Worm (Caenorhabditis elegans) whole organism, L4 larva: ENCODE data around the gene fah-1.
A peak's percentile ranks its signal among the peaks of the same experiment; 100 is the strongest.

Experiments used
- F49E8.2 ChIP-seq: sonication (generic microtip); optimal IDR thresholded peaks from 2 replicates; lab custom pipeline; 2016; ENCODE audit warnings: missing compliant biosample characterization, mild to moderate bottlenecking, missing genetic modification characterization, borderline replicate concordance
- T20F7.1 ChIP-seq: fragments of 200-800 bp; sonication (Bioruptor generic); optimal IDR thresholded peaks from 2 replicates; lab custom pipeline; 2018; ENCODE audit warnings: mild to moderate bottlenecking, missing genetic modification characterization, missing compliant biosample characterization
- T26A8.4 ChIP-seq: fragments of 200-800 bp; sonication (Bioruptor generic); IDR thresholded peaks from 2 replicates; pipeline ENCODE4 v1.3.6; 2022; ENCODE audit warnings: missing genetic modification characterization, missing compliant biosample characterization
- Y5F2A.4 ChIP-seq: fragments of 200-800 bp; sonication (Bioruptor generic); optimal IDR thresholded peaks from 2 replicates; lab custom pipeline; 2018; ENCODE audit warnings: mild to moderate bottlenecking, missing genetic modification characterization, missing compliant biosample characterization
- Y75B8A.6 ChIP-seq: fragments of 200-800 bp; sonication (Bioruptor generic); IDR thresholded peaks from 2 replicates; pipeline ENCODE4 v1.3.6; 2022; ENCODE audit warnings: missing genetic modification reagents, missing genetic modification characterization, missing compliant biosample characterization
- aha-1 ChIP-seq: fragments of 150-350 bp; peaks from one replicate; lab custom pipeline; 2014; ENCODE audit warnings: missing biosample characterization, missing genetic modification characterization
- aly-2 ChIP-seq: sonication (generic microtip); optimal IDR thresholded peaks from 2 replicates; lab custom pipeline; 2018; ENCODE audit warnings: missing biosample characterization, missing genetic modification characterization
- attf-4 ChIP-seq: sonication (generic microtip); optimal IDR thresholded peaks from 3 replicates; lab custom pipeline; 2017; ENCODE audit warnings: missing biosample characterization, missing genetic modification characterization
- ceh-20 ChIP-seq: fragments of 200-800 bp; sonication (Bioruptor generic); IDR thresholded peaks from 2 replicates; pipeline ENCODE4 v1.3.6; 2022; ENCODE audit warnings: missing genetic modification reagents, missing genetic modification characterization, missing compliant biosample characterization
- cey-2 ChIP-seq: sonication (generic microtip); optimal IDR thresholded peaks from 3 replicates; lab custom pipeline; 2017; ENCODE audit warnings: missing genetic modification characterization, mild to moderate bottlenecking, missing compliant biosample characterization, antibody characterized with exemption, borderline replicate concordance; ENCODE audit not compliant: insufficient read depth
- daf-16 ChIP-seq, 3 experiments: sonication (generic microtip); optimal IDR thresholded peaks; 2 replicates each; lab custom pipeline; 2016 to 2017; ENCODE audit warnings: missing genetic modification characterization in 3 of 3, missing genetic modification reagents in 3 of 3, mild to moderate bottlenecking in 2 of 3, missing compliant biosample characterization in 2 of 3, missing biosample characterization in 1 of 3, moderate library complexity in 1 of 3
- daf-8 ChIP-seq: fragments of 200-800 bp; sonication (Bioruptor generic); IDR thresholded peaks from 2 replicates; pipeline ENCODE4 v1.3.6; 2022; ENCODE audit warnings: missing genetic modification characterization, missing compliant biosample characterization
- dmd-6 ChIP-seq: fragments of 200-800 bp; sonication (Bioruptor generic); IDR thresholded peaks from 2 replicates; pipeline ENCODE4 v1.3.6; 2022; ENCODE audit warnings: missing genetic modification reagents, missing genetic modification characterization, missing compliant biosample characterization
- dpl-1 ChIP-seq: fragments of 150-350 bp; optimal IDR thresholded peaks from 2 replicates; lab custom pipeline; 2014; ENCODE audit warnings: missing biosample characterization, missing genetic modification reagents, missing genetic modification characterization
- dve-1 ChIP-seq: sonication (generic microtip); optimal IDR thresholded peaks from 2 replicates; lab custom pipeline; 2017; ENCODE audit warnings: antibody characterized with exemption, mild to moderate bottlenecking, missing genetic modification characterization, missing compliant biosample characterization; ENCODE audit not compliant: insufficient read depth
- hlh-11 ChIP-seq: fragments of 200-800 bp; sonication (Bioruptor generic); optimal IDR thresholded peaks from 2 replicates; lab custom pipeline; 2018; ENCODE audit warnings: mild to moderate bottlenecking, missing genetic modification characterization, missing compliant biosample characterization
- hlh-30 ChIP-seq: sonication (generic microtip); optimal IDR thresholded peaks from 2 replicates; lab custom pipeline; 2017; ENCODE audit warnings: antibody characterized with exemption, mild to moderate bottlenecking, missing genetic modification characterization, missing compliant biosample characterization; ENCODE audit not compliant: insufficient read depth
- hmg-1.1 ChIP-seq: fragments of 200-800 bp; sonication (Bioruptor generic); IDR thresholded peaks from 2 replicates; pipeline ENCODE4 v1.3.6; 2022; ENCODE audit warnings: missing genetic modification reagents, missing genetic modification characterization, missing compliant biosample characterization
- jun-1 ChIP-seq: fragments of 150-350 bp; optimal IDR thresholded peaks from 2 replicates; lab custom pipeline; 2014; ENCODE audit warnings: missing biosample characterization, missing genetic modification reagents, missing genetic modification characterization
- lim-7 ChIP-seq: fragments of 200-800 bp; sonication (Bioruptor generic); IDR thresholded peaks from 2 replicates; pipeline ENCODE4 v1.3.6; 2022; ENCODE audit warnings: missing genetic modification characterization, missing compliant biosample characterization
- lin-1 ChIP-seq: fragments of 200-800 bp; sonication (Bioruptor generic); IDR thresholded peaks from 2 replicates; pipeline ENCODE4 v1.3.6; 2022; ENCODE audit warnings: missing genetic modification reagents, missing genetic modification characterization, missing compliant biosample characterization
- lin-38 ChIP-seq: fragments of 200-800 bp; sonication (Bioruptor generic); IDR thresholded peaks from 2 replicates; pipeline ENCODE4 v1.3.6; 2022; ENCODE audit warnings: missing genetic modification reagents, missing genetic modification characterization, missing compliant biosample characterization
- lin-39 ChIP-seq: fragments of 150-350 bp; optimal IDR thresholded peaks from 2 replicates; lab custom pipeline; 2014; ENCODE audit warnings: missing biosample characterization, missing genetic modification reagents, missing genetic modification characterization
- madf-5 ChIP-seq, 2 experiments: fragments of 200-800 bp; sonication (Bioruptor generic); IDR thresholded peaks; 2 replicates each; pipeline ENCODE4 v1.3.6; 2022; ENCODE audit warnings: missing compliant biosample characterization in 2 of 2, missing genetic modification characterization in 2 of 2
- madf-9 ChIP-seq: fragments of 200-800 bp; sonication (Bioruptor generic); conservative IDR thresholded peaks from 2 replicates; pipeline ENCODE4 v1.3.6; 2022; ENCODE audit warnings: missing genetic modification reagents, missing genetic modification characterization, missing compliant biosample characterization
- mdl-1 ChIP-seq, 2 experiments: fragments of 150-350 bp in 1 of 2; sonication (generic microtip) in 1 of 2; optimal IDR thresholded peaks; 2 replicates each; lab custom pipeline; 2014 to 2017; ENCODE audit warnings: missing biosample characterization in 2 of 2, missing genetic modification characterization in 2 of 2
- mep-1 ChIP-seq: fragments of 150-350 bp; sonication (generic microtip); optimal IDR thresholded peaks from 3 replicates; lab custom pipeline; 2014; ENCODE audit warnings: missing biosample characterization, missing genetic modification characterization
- mxl-3 ChIP-seq: fragments of 200-800 bp; sonication (Bioruptor generic); optimal IDR thresholded peaks from 2 replicates; lab custom pipeline; 2018; ENCODE audit warnings: mild to moderate bottlenecking, missing genetic modification characterization, missing compliant biosample characterization
- nhr-102 ChIP-seq: sonication (generic microtip); optimal IDR thresholded peaks from 2 replicates; lab custom pipeline; 2016; ENCODE audit warnings: mild to moderate bottlenecking, missing genetic modification characterization, moderate library complexity, missing compliant biosample characterization
- nhr-111 ChIP-seq: fragments of 200-800 bp; sonication (Bioruptor generic); optimal IDR thresholded peaks from 2 replicates; lab custom pipeline; 2018; ENCODE audit warnings: mild to moderate bottlenecking, missing genetic modification characterization, missing compliant biosample characterization
- nhr-237 ChIP-seq: sonication (generic microtip); optimal IDR thresholded peaks from 2 replicates; lab custom pipeline; 2017; ENCODE audit warnings: missing biosample characterization, missing genetic modification characterization
- nhr-25 ChIP-seq: sonication (generic microtip); optimal IDR thresholded peaks from 2 replicates; lab custom pipeline; 2017; ENCODE audit warnings: missing genetic modification characterization, mild to moderate bottlenecking, missing compliant biosample characterization, antibody characterized with exemption, moderate library complexity, borderline replicate concordance; ENCODE audit not compliant: insufficient read depth
- nhr-28 ChIP-seq: fragments of 150-350 bp; optimal IDR thresholded peaks from 2 replicates; lab custom pipeline; 2014; ENCODE audit warnings: missing biosample characterization, missing genetic modification characterization
- nhr-48 ChIP-seq: sonication (generic microtip); optimal IDR thresholded peaks from 2 replicates; lab custom pipeline; 2016; ENCODE audit warnings: mild to moderate bottlenecking, missing genetic modification characterization, missing compliant biosample characterization
- nhr-77 ChIP-seq: fragments of 150-350 bp; optimal IDR thresholded peaks from 2 replicates; lab custom pipeline; 2014; ENCODE audit warnings: missing biosample characterization, missing genetic modification characterization
- pha-4 ChIP-seq, 2 experiments: fragments of 150-350 bp in 1 of 2; fragments of 200-800 bp in 1 of 2; sonication (Bioruptor generic) in 1 of 2; IDR thresholded peaks in 1 of 2; optimal IDR thresholded peaks in 1 of 2; 2 replicates each; pipeline versions ENCODE4 v1.3.6 to Lab custom; 2014 to 2022; ENCODE audit warnings: missing genetic modification characterization in 2 of 2, missing genetic modification reagents in 2 of 2, missing biosample characterization in 1 of 2, missing compliant biosample characterization in 1 of 2
- php-3 ChIP-seq: fragments of 200-800 bp; sonication (Bioruptor generic); IDR thresholded peaks from 2 replicates; pipeline ENCODE4 v1.3.6; 2022; ENCODE audit warnings: missing genetic modification reagents, missing genetic modification characterization, missing compliant biosample characterization
- spr-1 ChIP-seq: sonication (generic microtip); optimal IDR thresholded peaks from 2 replicates; lab custom pipeline; 2016; ENCODE audit warnings: mild to moderate bottlenecking, missing genetic modification characterization, missing compliant biosample characterization
- tra-1 ChIP-seq: fragments of 200-800 bp; sonication (Bioruptor generic); IDR thresholded peaks from 2 replicates; pipeline ENCODE4 v1.3.6; 2022; ENCODE audit warnings: missing genetic modification reagents, missing genetic modification characterization, missing compliant biosample characterization
- unc-130 ChIP-seq: sonication (generic microtip); optimal IDR thresholded peaks from 2 replicates; lab custom pipeline; 2016; ENCODE audit warnings: missing genetic modification reagents, missing genetic modification characterization, missing compliant biosample characterization
- zip-11 ChIP-seq: fragments of 200-800 bp; sonication (Bioruptor generic); IDR thresholded peaks from 2 replicates; pipeline ENCODE4 v1.3.6; 2022; ENCODE audit warnings: missing genetic modification characterization, missing compliant biosample characterization

Gene fah-1

DNA sequence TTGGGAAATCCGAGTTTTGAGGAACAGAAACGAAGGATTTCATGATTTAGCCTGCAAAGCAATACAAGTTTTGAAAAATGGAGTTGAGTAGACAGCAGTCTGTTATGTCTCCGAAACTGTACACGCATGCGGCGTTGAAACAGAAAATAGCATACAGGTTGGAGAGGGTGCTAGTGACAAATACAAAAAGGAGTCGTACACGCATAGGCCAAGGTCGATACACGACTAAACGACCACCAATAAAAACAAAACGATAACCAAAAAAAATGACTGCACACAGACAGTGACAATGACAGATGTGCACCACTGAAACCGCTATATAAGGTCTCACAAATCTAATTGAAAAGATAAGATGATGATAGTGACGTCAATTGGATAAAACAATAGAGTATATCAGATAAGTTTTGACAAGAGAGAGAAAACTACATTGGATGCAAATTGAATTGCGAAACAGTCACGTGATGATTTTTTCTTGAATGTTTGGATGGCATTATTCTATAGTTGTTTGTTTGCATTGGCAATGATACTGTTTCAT lies at the start of gene fah-1:
TSS of gene fah-1 (minus strand) at position 51 of the 535 bp plus-strand sequence.
- TF ChIP-seq nhr-28 (tag; lab: Kevin White, UChicago) (peak; percentile 22), cey-2 (tag; lab: Kevin White, UChicago) (peak; percentile 15), daf-16 (GFP tag; optimal IDR thresholded peaks at IDR 0.05; lab: Kevin White, UChicago) (no peak), daf-16 (tag; optimal IDR thresholded peaks at IDR 0.05; lab: Kevin White, UChicago) (peak; percentile 73), Y5F2A.4 (GFP tag; lab: Kevin White, UChicago) (no peak), dpl-1 (no peak), lim-7 (GFP tag; lab: Robert Waterston, UW) (no peak), mdl-1 (tag; optimal IDR thresholded peaks at IDR 0.05; lab: Kevin White, UChicago) (peak in 1 of 2 experiments; percentile 57), unc-130 (no peak), mxl-3 (GFP tag; lab: Kevin White, UChicago) (no peak), php-3 (peak; percentile 71; the same call in 1 of the 2 replicates), lin-38 (GFP tag; lab: Robert Waterston, UW) (no peak), spr-1 (tag; lab: Kevin White, UChicago) (no peak), madf-5 (GFP tag; IDR thresholded peaks at IDR 0.05; lab: Robert Waterston, UW) (no peak), hlh-30 (peak; percentile 68), hlh-11 (tag; lab: Kevin White, UChicago) (peak; percentile 74), lin-1 (GFP tag; lab: Robert Waterston, UW) (no peak), attf-4 (tag; lab: Kevin White, UChicago) (no peak), nhr-77 (peak; percentile 31), nhr-111 (GFP tag; lab: Kevin White, UChicago) (no peak), T20F7.1 (GFP tag; lab: Kevin White, UChicago) (peak; percentile 37), jun-1 (no peak), aly-2 (tag; lab: Kevin White, UChicago) (no peak), dmd-6 (GFP tag; lab: Robert Waterston, UW) (peak; percentile 67), pha-4 (GFP tag; IDR thresholded peaks at IDR 0.05; lab: Robert Waterston, UW) (no peak), pha-4 (tag; optimal IDR thresholded peaks at IDR 0.05; lab: Kevin White, UChicago) (no peak), nhr-237 (tag; lab: Kevin White, UChicago) (no peak), zip-11 (no peak), ceh-20 (GFP tag; lab: Robert Waterston, UW) (peak; percentile 47; the same call in 1 of the 2 replicates), tra-1 (GFP tag; lab: Robert Waterston, UW) (peak; percentile 74; the same call in 1 of the 2 replicates), T26A8.4 (GFP tag; lab: Robert Waterston, UW) (peak; percentile 39; the same call in 1 of the 2 replicates), madf-9 (GFP tag; lab: Robert Waterston, UW) (no peak), dve-1 (tag; lab: Kevin White, UChicago) (peak; percentile 87), nhr-25 (tag; lab: Kevin White, UChicago) (peak; percentile 86), mep-1 (peak; percentile 70), F49E8.2 (tag; lab: Kevin White, UChicago) (no peak), nhr-48 (tag; lab: Kevin White, UChicago) (peak; percentile 53), aha-1 (tag; lab: Kevin White, UChicago) (peak; percentile 86), nhr-102 (tag; lab: Kevin White, UChicago) (peak; percentile 59)

DNA sequence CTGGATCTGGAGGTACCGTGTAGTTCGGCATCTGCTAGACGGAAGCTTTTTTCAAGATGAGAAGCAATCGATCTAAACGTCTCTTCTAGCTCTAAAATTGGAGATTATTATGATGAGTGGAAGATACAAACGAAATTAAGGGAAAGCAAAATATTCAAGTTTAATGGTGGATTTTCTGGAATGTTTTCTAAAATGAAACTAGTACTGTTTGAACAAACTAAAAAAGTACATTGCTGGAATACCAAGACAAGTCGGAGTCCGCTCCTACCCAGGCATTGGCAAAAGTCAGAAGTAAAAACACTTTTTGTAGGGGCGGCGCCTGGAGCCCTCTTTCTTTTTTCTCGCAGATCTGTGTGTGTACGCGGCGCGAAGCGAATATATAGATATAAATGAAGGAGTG lies 36.1 kb upstream of the fah-1 start, which contains the start of gene gar-1:
TSS of gene gar-1 (minus strand) at position 101 of the 400 bp plus-strand sequence.
- TF ChIP-seq nhr-111 (GFP tag; lab: Kevin White, UChicago) (no peak), ceh-20 (GFP tag; lab: Robert Waterston, UW) (no peak), Y75B8A.6 (no peak), nhr-77 (no peak), lin-39 (tag; lab: Kevin White, UChicago) (no peak), hmg-1.1 (GFP tag; lab: Robert Waterston, UW) (no peak), nhr-102 (tag; lab: Kevin White, UChicago) (no peak), daf-8 (GFP tag; lab: Robert Waterston, UW) (no peak), hlh-11 (tag; lab: Kevin White, UChicago) (no peak), nhr-28 (tag; lab: Kevin White, UChicago) (no peak)
- TF ChIP-seq, all 104 proteins: peak for 0
